Worm (Caenorhabditis elegans) whole organism, midembryonic: ENCODE data around the gene srg-3.

Experiments used
- T22C8.4 ChIP-seq: fragments of 200-800 bp; sonication (Bioruptor generic); IDR thresholded peaks from 2 replicates; pipeline ENCODE4 v1.3.6; 2022; ENCODE audit warnings: missing genetic modification characterization, missing compliant biosample characterization
- flt-1 ChIP-seq: fragments of 200-800 bp; sonication (Bioruptor generic); IDR thresholded peaks from 2 replicates; pipeline ENCODE4 v1.3.6; 2022; ENCODE audit warnings: missing genetic modification characterization, missing compliant biosample characterization
- klf-2 ChIP-seq: fragments of 200-800 bp; sonication (Bioruptor generic); conservative IDR thresholded peaks from 2 replicates; pipeline ENCODE4 v1.3.6; 2022; ENCODE audit warnings: missing genetic modification reagents, missing genetic modification characterization, missing compliant biosample characterization
- med-1 ChIP-seq: sonication (generic microtip); optimal IDR thresholded peaks from 2 replicates; lab custom pipeline; 2017; ENCODE audit warnings: missing genetic modification characterization, mild to moderate bottlenecking, missing compliant biosample characterization, antibody characterized with exemption, missing genetic modification reagents; ENCODE audit not compliant: insufficient read depth
- ref-1 ChIP-seq: fragments of 200-800 bp; sonication (Bioruptor generic); conservative IDR thresholded peaks from 2 replicates; pipeline ENCODE4 v1.3.6; 2022; ENCODE audit warnings: missing genetic modification reagents, missing genetic modification characterization, missing compliant biosample characterization
- tab-1 ChIP-seq: fragments of 200-800 bp; sonication (Bioruptor generic); IDR thresholded peaks from 2 replicates; pipeline ENCODE4 v1.3.6; 2022; ENCODE audit warnings: missing genetic modification characterization, missing compliant biosample characterization
- ztf-23 ChIP-seq: fragments of 200-800 bp; sonication (Bioruptor generic); IDR thresholded peaks from 2 replicates; pipeline ENCODE4 v1.3.6; 2022; ENCODE audit warnings: missing genetic modification reagents, missing genetic modification characterization, missing compliant biosample characterization
- ztf-29 ChIP-seq: fragments of 200-800 bp; sonication (Bioruptor generic); IDR thresholded peaks from 2 replicates; pipeline ENCODE4 v1.3.6; 2022; ENCODE audit warnings: missing genetic modification reagents, missing genetic modification characterization, missing compliant biosample characterization

- no peak for TF ChIP-seq T22C8.4 (GFP tag; lab: Robert Waterston, UW)
- TF ChIP-seq flt-1, result no peak
- no peak for TF ChIP-seq klf-2 (GFP tag; lab: Robert Waterston, UW)
- no peak for TF ChIP-seq ztf-23 (GFP tag; lab: Robert Waterston, UW)
- TF ChIP-seq ztf-29, result no peak
- TF ChIP-seq med-1 (GFP tag; lab: Kevin White, UChicago), result no peak
- TF ChIP-seq tab-1 (GFP tag; lab: Robert Waterston, UW), result no peak
- no peak for TF ChIP-seq ref-1 (GFP tag; lab: Robert Waterston, UW)
These were observed 8.2 kb upstream of the srg-3 start, which contains the start of gene C18F10.7 for ce11 chrIII:6278301-6278827.
